Fruit fly (Drosophila melanogaster): ENCODE results near the gene Nelf-A.
A peak's percentile ranks its signal among the peaks of the same experiment; 100 is the strongest.

Nelf-A gene

DNA sequence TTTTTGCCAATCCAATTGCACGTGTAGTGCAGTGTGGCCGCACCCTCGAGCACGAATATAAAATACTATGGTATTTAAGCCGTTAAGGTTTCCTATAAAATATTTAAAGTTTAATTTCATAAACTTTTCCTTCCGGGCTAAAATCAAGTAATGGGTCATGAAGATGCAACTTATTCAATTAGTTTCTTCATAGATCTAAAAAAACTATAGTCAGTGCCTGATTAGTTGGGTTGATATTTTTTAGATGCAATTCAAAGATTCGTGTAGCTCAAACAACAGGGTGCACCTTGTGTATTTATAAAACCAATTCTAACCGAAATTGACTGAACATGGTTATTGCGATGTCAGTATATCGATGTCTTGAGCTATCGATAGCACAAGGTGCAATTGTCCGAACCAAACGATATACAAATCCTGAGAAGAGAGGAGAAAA is 4.8 kb upstream of the Nelf-A start, which contains the start of the genes Smyd5 and Oga (continued):
- TF ChIP-seq CG12236 (GFP tag; optimal IDR thresholded peaks at IDR 0.05) (peak; percentile 4), CG17186 (GFP tag; optimal IDR thresholded peaks at IDR 0.05) (peak; percentile 50), Mrtf (GFP tag; IDR thresholded peaks at IDR 0.05) (no peak), CG17361 (GFP tag; IDR thresholded peaks at IDR 0.05) (peak; percentile 44; the same call in 2 of the 3 replicates), CG1832 (GFP tag; optimal IDR thresholded peaks at IDR 0.05) (no peak), toy (GFP tag; IDR thresholded peaks at IDR 0.05) (no peak), grau (tag; optimal IDR thresholded peaks at IDR 0.05) (peak; percentile 46), wdn (GFP tag; IDR thresholded peaks at IDR 0.05) (no peak), CG10147 (GFP tag; optimal IDR thresholded peaks at IDR 0.05) (peak; percentile 34), Elba2 (GFP tag; optimal IDR thresholded peaks at IDR 0.05) (peak; percentile 72), inv (GFP tag; IDR thresholded peaks at IDR 0.05; ENCODE audit: partially characterized antibody) (peak; percentile 90), maf-S (GFP tag; optimal IDR thresholded peaks at IDR 0.05) (peak; percentile 39), CG9876 (GFP tag; optimal IDR thresholded peaks at IDR 0.05) (peak; percentile 2), Trl (optimal IDR thresholded peaks at IDR 0.05) (no peak), Trl (GFP tag; optimal IDR thresholded peaks at IDR 0.05) (peak; percentile 53), row (GFP tag; IDR thresholded peaks at IDR 0.05) (peak; percentile 58), Antp (GFP tag; optimal IDR thresholded peaks at IDR 0.05) (peak; percentile 23), ems (GFP tag; optimal IDR thresholded peaks at IDR 0.05) (no peak), kni (GFP tag; optimal IDR thresholded peaks at IDR 0.05) (no peak), CG33557 (GFP tag; optimal IDR thresholded peaks at IDR 0.05) (peak; percentile 13), Dad (GFP tag; optimal IDR thresholded peaks at IDR 0.05) (peak; percentile 29), dysf (GFP tag; IDR thresholded peaks at IDR 0.05) (peak; percentile 39; the same call in 1 of the 3 replicates), CG12744 (GFP tag; optimal IDR thresholded peaks at IDR 0.05) (peak; percentile 8), CG10366 (GFP tag; IDR thresholded peaks at IDR 0.05) (no peak; the same call in none of the 2 replicates), Mes4 (GFP tag; optimal IDR thresholded peaks at IDR 0.05) (peak; percentile 46), Asciz (GFP tag; optimal IDR thresholded peaks at IDR 0.05) (no peak), sob (GFP tag; IDR thresholded peaks at IDR 0.05) (peak; percentile 50; the same call in 1 of the 2 replicates), pnt (GFP tag; optimal IDR thresholded peaks at IDR 0.05) (peak; percentile 22), ci (GFP tag; IDR thresholded peaks at IDR 0.05) (peak; percentile 77), cato (GFP tag; optimal IDR thresholded peaks at IDR 0.05; ENCODE audit: borderline replicate concordance) (peak; percentile 33), gro (GFP tag; optimal IDR thresholded peaks at IDR 0.05) (peak; percentile 54), CG2678 (tag; optimal IDR thresholded peaks at IDR 0.05) (no peak), CG5180 (GFP tag; optimal IDR thresholded peaks at IDR 0.05) (no peak), CG18764 (GFP tag; optimal IDR thresholded peaks at IDR 0.05) (peak; percentile 20), CG42726 (GFP tag; IDR thresholded peaks at IDR 0.05; ENCODE audit: partially characterized antibody) (peak; percentile 91), Sin3A (optimal IDR thresholded peaks at IDR 0.05) (peak; percentile 71), bsh (GFP tag; optimal IDR thresholded peaks at IDR 0.05) (peak in 1 of 2 experiments; percentile 11), CG16813 (GFP tag; IDR thresholded peaks at IDR 0.05; ENCODE audit: partially characterized antibody) (peak; percentile 94), tna (GFP tag; IDR thresholded peaks at IDR 0.05; ENCODE audit: partially characterized antibody) (peak; percentile 93), CG30020 (tag; optimal IDR thresholded peaks at IDR 0.05) (peak; percentile 88), Hmr (GFP tag; optimal IDR thresholded peaks at IDR 0.05) (no peak), Stat92E (GFP tag; optimal IDR thresholded peaks at IDR 0.05) (peak in 1 of 3 experiments; percentile 49), B-H1 (GFP tag; IDR thresholded peaks at IDR 0.05) (no peak), CG2129 (GFP tag; IDR thresholded peaks at IDR 0.05; ENCODE audit: partially characterized antibody) (peak; percentile 75), CG10267 (tag; optimal IDR thresholded peaks at IDR 0.05) (peak; percentile 59), exex (tag; optimal IDR thresholded peaks at IDR 0.05) (no peak), CG30403 (GFP tag; optimal IDR thresholded peaks at IDR 0.05) (peak; percentile 44), CG2202 (tag; optimal IDR thresholded peaks at IDR 0.05) (no peak), stc (GFP tag; IDR thresholded peaks at IDR 0.05) (no peak), emc (GFP tag; optimal IDR thresholded peaks at IDR 0.05) (no peak), cad (GFP tag; optimal IDR thresholded peaks at IDR 0.05) (peak; percentile 12)
